Worm (Caenorhabditis elegans) whole organism, L4/young adult: ENCODE measurements around the gene tnc-2.

Experiments used
- W03F9.2 ChIP-seq: fragments of 150-350 bp; optimal IDR thresholded peaks from 2 replicates; lab custom pipeline; 2014; ENCODE audit warnings: missing biosample characterization, missing genetic modification characterization
- dao-5 ChIP-seq: sonication (generic microtip); optimal IDR thresholded peaks from 2 replicates; lab custom pipeline; 2016; ENCODE audit warnings: missing genotype, missing genetic modification characterization, moderate library complexity, missing compliant biosample characterization
- him-1 ChIP-seq: sonication (generic microtip); optimal IDR thresholded peaks from 2 replicates; lab custom pipeline; 2016; ENCODE audit warnings: missing genotype, missing genetic modification reagents, missing genetic modification characterization, missing compliant biosample characterization

Gene tnc-2

ce11 chrII:10452620-10453019, 14.0 kb upstream of the tnc-2 start, which contains the start of gene ZK673.4:
Gene ZK673.4 (plus strand): TSS chrII:10452920.
- TF ChIP-seq W03F9.2 (no peak), him-1 (tag; lab: Kevin White, UChicago) (no peak), dao-5 (no peak)

- TF ChIP-seq him-1 (tag; lab: Kevin White, UChicago): no peak
- no peak for TF ChIP-seq W03F9.2
- no peak for TF ChIP-seq dao-5
Observed at ce11 chrII:10456979-10457378, 9.7 kb upstream of the tnc-2 start, which contains the start of gene ZK673.11. Gene ZK673.11 (plus strand): TSS chrII:10457279.

- no peak for TF ChIP-seq him-1 (tag; lab: Kevin White, UChicago)
- TF ChIP-seq W03F9.2: no peak
- TF ChIP-seq dao-5: no peak
Observed at ce11 chrII:10461207-10461606, 5.4 kb upstream of the tnc-2 start, which contains the start of gene ZK673.5. Gene ZK673.5 (plus strand): TSS chrII:10461507.

- no peak for TF ChIP-seq him-1 (tag; lab: Kevin White, UChicago)
Observed at ce11 chrII:10464230-10464920, 2.3 kb upstream of the tnc-2 start, which contains the start of the genes ZK673.6 and sdz-37. Gene ZK673.6 (minus strand): TSS chrII:10464330. Gene sdz-37 (plus strand): TSS chrII:10464870.

ce11 chrII:10470159-10470558, 3.5 kb downstream of the tnc-2 start, which contains the start of gene clec-143:
Gene clec-143 (minus strand): TSS chrII:10470297.
- TF ChIP-seq dao-5 (no peak), him-1 (tag; lab: Kevin White, UChicago) (no peak), W03F9.2 (no peak)

ce11 chrII:10471247-10471646, 4.6 kb downstream of the tnc-2 start, which contains the start of gene ZK666.1:
Gene ZK666.1 (minus strand): TSS chrII:10471347.
- TF ChIP-seq him-1 (tag; lab: Kevin White, UChicago): no peak
- no peak for TF ChIP-seq W03F9.2
- TF ChIP-seq dao-5: no peak

ce11 chrII:10471790-10472189, 5.1 kb downstream of the tnc-2 start, which contains the start of gene ZK666.2:
Gene ZK666.2 (minus strand): TSS chrII:10471890.
- TF ChIP-seq W03F9.2 (no peak), him-1 (tag; lab: Kevin White, UChicago) (no peak), dao-5 (no peak)

- TF ChIP-seq W03F9.2: no peak
- TF ChIP-seq dao-5: no peak
Observed at ce11 chrII:10476039-10476438, 9.4 kb downstream of the tnc-2 start, which contains the start of gene clec-58. Gene clec-58 (minus strand): TSS chrII:10476139.

- TF ChIP-seq W03F9.2 (no peak), him-1 (tag; lab: Kevin White, UChicago) (no peak), dao-5 (no peak)
Observed at ce11 chrII:10476959-10477358, 10.3 kb downstream of the tnc-2 start, which contains the start of gene ZK666.4. Gene ZK666.4 (plus strand): TSS chrII:10477259.

ce11 chrII:10479348-10479747, 12.7 kb downstream of the tnc-2 start, which contains the start of gene clec-59:
Gene clec-59 (minus strand): TSS chrII:10479448.
- TF ChIP-seq dao-5: no peak
- TF ChIP-seq him-1 (tag; lab: Kevin White, UChicago): no peak
- no peak for TF ChIP-seq W03F9.2

ce11 chrII:10480043-10480442, 13.4 kb downstream of the tnc-2 start:
- no peak for TF ChIP-seq him-1 (tag; lab: Kevin White, UChicago)
- TF ChIP-seq W03F9.2: no peak
- TF ChIP-seq dao-5: no peak

ce11 chrII:10481824-10482556, 15.3 kb downstream of the tnc-2 start, which contains the start of the genes clec-60 and ZK666.11:
Gene clec-60 (minus strand): TSS chrII:10481874.
Gene ZK666.11 (plus strand): TSS chrII:10482522.
- no peak for TF ChIP-seq W03F9.2
- no peak for TF ChIP-seq dao-5
- no peak for TF ChIP-seq him-1 (tag; lab: Kevin White, UChicago)

- TF ChIP-seq W03F9.2 (no peak), him-1 (tag; lab: Kevin White, UChicago) (no peak), dao-5 (no peak)
Observed at ce11 chrII:10482899-10483298, 16.2 kb downstream of the tnc-2 start.

- no peak for TF ChIP-seq him-1 (tag; lab: Kevin White, UChicago)
- TF ChIP-seq dao-5: no peak
- TF ChIP-seq W03F9.2: no peak
Observed at ce11 chrII:10483860-10484259, 17.2 kb downstream of the tnc-2 start.
